Worm (Caenorhabditis elegans): ENCODE data around the gene ZK355.3.

DNA sequence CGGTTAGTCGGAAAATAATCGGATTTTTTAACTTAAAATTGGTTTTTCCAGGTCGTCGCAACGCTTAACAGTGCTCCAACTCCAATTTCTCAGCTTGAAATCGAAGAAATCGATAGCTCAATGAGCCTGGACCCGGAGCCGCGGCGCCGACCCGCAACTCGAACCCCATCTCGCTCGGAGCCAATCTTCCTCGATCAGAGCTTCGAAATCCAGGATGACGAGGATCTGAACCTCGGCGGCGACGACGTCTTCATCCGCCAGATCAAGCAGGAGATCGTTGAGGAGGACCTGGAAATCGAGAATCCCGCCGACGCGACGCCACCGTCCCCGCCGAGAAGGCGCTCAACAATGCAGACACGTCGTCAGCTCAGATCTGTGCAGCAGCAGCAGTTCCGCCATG lies 7.2 kb downstream of the ZK355.3 start:
- TF ChIP-seq nhr-28 (tag; optimal IDR thresholded peaks at IDR 0.05) (no peak), lsy-2 (tag; optimal IDR thresholded peaks at IDR 0.05) (no peak), ces-1 (GFP tag; optimal IDR thresholded peaks at IDR 0.05) (no peak), elt-3 (tag; optimal IDR thresholded peaks at IDR 0.05) (no peak), unc-39 (tag; optimal IDR thresholded peaks at IDR 0.05) (no peak), lin-13 (tag; optimal IDR thresholded peaks at IDR 0.05) (no peak), nhr-12 (tag; optimal IDR thresholded peaks at IDR 0.05) (no peak), unc-62 (GFP tag; optimal IDR thresholded peaks at IDR 0.05) (no peak), sptf-1 (tag; optimal IDR thresholded peaks at IDR 0.05) (no peak), ceh-39 (tag; optimal IDR thresholded peaks at IDR 0.05) (no peak), ceh-83 (GFP tag; optimal IDR thresholded peaks at IDR 0.05) (no peak), ztf-11 (tag; optimal IDR thresholded peaks at IDR 0.05) (no peak), nhr-76 (tag; optimal IDR thresholded peaks at IDR 0.05) (no peak)
